Fruit fly (Drosophila melanogaster) whole organism, prepupa: ENCODE results near the gene CecA1.

Source experiments
- CG10631 ChIP-seq: fragments of 200-800 bp; sonication (Bioruptor generic); optimal IDR thresholded peaks from 2 replicates; lab custom pipeline; 2016; ENCODE audit warnings: missing biosample characterization, missing genetic modification characterization
- CG11902 ChIP-seq: fragments of 200-800 bp; sonication (Bioruptor generic); optimal IDR thresholded peaks from 3 replicates; lab custom pipeline; 2016; ENCODE audit warnings: missing biosample characterization, missing genetic modification characterization
- Lpt ChIP-seq: fragments of 200-800 bp; sonication (Bioruptor generic); optimal IDR thresholded peaks from 3 replicates; lab custom pipeline; 2016; ENCODE audit warnings: missing biosample characterization, missing genetic modification characterization
- OdsH ChIP-seq: fragments of 200-800 bp; sonication (Bioruptor generic); optimal IDR thresholded peaks from 3 replicates; lab custom pipeline; 2016; ENCODE audit warnings: missing biosample characterization, missing genetic modification characterization
- Sox14 ChIP-seq: fragments of 200-800 bp; sonication (Bioruptor generic); optimal IDR thresholded peaks from 3 replicates; lab custom pipeline; 2016; ENCODE audit warnings: missing biosample characterization, missing genetic modification characterization
- dsx ChIP-seq: fragments of 200-800 bp; optimal IDR thresholded peaks from 3 replicates; lab custom pipeline; 2019; ENCODE audit warnings: missing biosample characterization, mild to moderate bottlenecking, missing genetic modification characterization, moderate library complexity; ENCODE audit not compliant: poor library complexity, severe bottlenecking
- pdm3 ChIP-seq: fragments of 200-800 bp; sonication (Bioruptor generic); optimal IDR thresholded peaks from 3 replicates; lab custom pipeline; 2016; ENCODE audit warnings: missing biosample characterization, missing genetic modification characterization
- spab ChIP-seq: fragments of 200-800 bp; sonication (Bioruptor generic); optimal IDR thresholded peaks from 2 replicates; lab custom pipeline; 2017; ENCODE audit warnings: missing biosample characterization, mild to moderate bottlenecking, missing genetic modification characterization, missing genetic modification reagents

DNA sequence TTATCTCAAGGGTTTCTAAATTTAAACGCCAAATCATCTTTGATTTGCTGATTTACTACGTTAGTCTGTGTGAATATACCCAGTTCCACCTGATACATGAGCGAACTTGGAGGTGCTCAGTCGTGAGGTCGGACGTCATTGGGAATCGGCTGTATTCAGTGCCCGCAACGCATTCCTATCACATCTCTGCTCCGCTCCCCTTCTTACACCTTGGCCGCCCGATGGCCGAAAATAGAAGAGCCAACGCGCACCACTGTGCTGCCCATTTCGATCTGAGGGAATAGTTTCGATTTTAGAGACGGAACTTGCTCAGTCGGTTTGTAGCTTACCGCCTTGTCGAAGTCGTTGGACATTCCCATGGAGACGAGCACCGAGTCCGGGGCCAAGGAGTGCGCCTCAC, 34.4 kb upstream of the CecA1 start:
- TF ChIP-seq OdsH, result no peak
- no peak for TF ChIP-seq spab (GFP tag; lab: Kevin White, UChicago)
- no peak for TF ChIP-seq dsx (GFP tag; lab: Kevin White, UChicago)
- TF ChIP-seq Sox14 (GFP tag; lab: Kevin White, UChicago), result no peak
- no peak for TF ChIP-seq Lpt (GFP tag; lab: Kevin White, UChicago)
- no peak for TF ChIP-seq CG11902 (GFP tag; lab: Kevin White, UChicago)
- TF ChIP-seq CG10631, result no peak
- no peak for TF ChIP-seq pdm3 (GFP tag; lab: Kevin White, UChicago)
